Worm (Caenorhabditis elegans): ENCODE measurements around the gene T06F4.1.

ce11 chrX:4115026-4115425, 35.9 kb upstream of the T06F4.1 start, which contains the start of gene F09F9.1:
- TF ChIP-seq ets-7 (tag; optimal IDR thresholded peaks at IDR 0.05) (no peak), hnd-1 (tag; optimal IDR thresholded peaks at IDR 0.05) (no peak), tbx-37 (GFP tag; conservative IDR thresholded peaks at IDR 0.05) (no peak), B0310.2 (tag; optimal IDR thresholded peaks at IDR 0.05) (no peak), ama-1 (optimal IDR thresholded peaks at IDR 0.05) (no peak), aly-1 (tag; optimal IDR thresholded peaks at IDR 0.05) (no peak), tbx-11 (GFP tag; IDR thresholded peaks at IDR 0.05) (no peak)

All from whole organism, early embryonic.